Worm (Caenorhabditis elegans) whole organism, mixed stage, embryonic: ENCODE measurements around the gene F35E8.7.

Experiments used
- elt-1 ChIP-seq: sonication (generic microtip); optimal IDR thresholded peaks from 2 replicates; lab custom pipeline; 2017; ENCODE audit warnings: missing genetic modification characterization, mild to moderate bottlenecking, missing compliant biosample characterization, antibody characterized with exemption, moderate library complexity, borderline replicate concordance; ENCODE audit not compliant: insufficient read depth
- lsy-2 ChIP-seq: fragments of 150-350 bp; optimal IDR thresholded peaks from 2 replicates; lab custom pipeline; 2014; ENCODE audit warnings: missing biosample characterization, missing genetic modification characterization
- mep-1 ChIP-seq: fragments of 150-350 bp; optimal IDR thresholded peaks from 2 replicates; lab custom pipeline; 2017; ENCODE audit warnings: missing biosample characterization, missing genetic modification reagents, missing genetic modification characterization, inconsistent platforms
- nhr-237 ChIP-seq: fragments of 150-350 bp; optimal IDR thresholded peaks from 2 replicates; lab custom pipeline; 2014; ENCODE audit warnings: missing biosample characterization, missing genetic modification characterization
- tbx-8 ChIP-seq: fragments of 200-800 bp; sonication (Bioruptor generic); optimal IDR thresholded peaks from 2 replicates; lab custom pipeline; 2018; ENCODE audit warnings: mild to moderate bottlenecking, missing genetic modification characterization, moderate library complexity, missing compliant biosample characterization
- unc-39 ChIP-seq: fragments of 150-350 bp; optimal IDR thresholded peaks from 2 replicates; lab custom pipeline; 2014; ENCODE audit warnings: missing biosample characterization, missing genetic modification characterization

DNA sequence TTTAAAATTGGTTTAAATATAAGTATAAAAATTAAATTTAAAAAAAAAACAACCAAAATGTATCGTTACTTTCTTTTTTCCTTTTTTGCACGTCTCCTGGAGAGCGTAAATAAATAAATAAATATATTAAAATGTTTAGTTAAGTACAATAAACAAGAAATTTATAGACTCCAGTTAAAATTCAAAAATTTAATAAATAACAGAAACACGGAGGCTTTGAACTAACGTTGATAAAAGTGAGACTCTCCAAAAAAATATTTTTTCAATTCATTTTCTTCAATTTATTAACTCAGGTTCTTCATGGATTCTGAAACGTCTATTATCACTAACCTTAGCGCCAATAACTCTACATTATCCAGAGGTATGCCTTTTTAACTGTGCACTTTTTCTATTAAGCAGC is 22.1 kb upstream of the F35E8.7 start, which contains the start of gene T06C12.12:
- TF ChIP-seq elt-1 (no peak), mep-1 (tag; lab: Kevin White, UChicago) (no peak), unc-39 (tag; lab: Kevin White, UChicago) (no peak), lsy-2 (no peak), nhr-237 (tag; lab: Kevin White, UChicago) (no peak), tbx-8 (GFP tag; lab: Kevin White, UChicago) (no peak)
